Worm (Caenorhabditis elegans): ENCODE measurements around the gene F41G3.6.

Gene F41G3.6

ce11 chrII:6726814-6727213, 15.9 kb upstream of the F41G3.6 start:
- peak; percentile 11 for TF ChIP-seq ces-1 (GFP tag; optimal IDR thresholded peaks at IDR 0.05)
- peak; percentile 61 for TF ChIP-seq unc-62 (GFP tag; optimal IDR thresholded peaks at IDR 0.05)
- no peak for TF ChIP-seq elt-1 (tag; optimal IDR thresholded peaks at IDR 0.05; ENCODE audit: borderline replicate concordance, insufficient read depth)
- TF ChIP-seq ceh-43 (GFP tag; optimal IDR thresholded peaks at IDR 0.05): no peak
- no peak for TF ChIP-seq flh-1 (GFP tag; optimal IDR thresholded peaks at IDR 0.05)
- TF ChIP-seq lsy-2 (tag; optimal IDR thresholded peaks at IDR 0.05): no peak
- no peak for TF ChIP-seq elt-3 (tag; optimal IDR thresholded peaks at IDR 0.05)
- no peak for TF ChIP-seq lin-32 (GFP tag; optimal IDR thresholded peaks at IDR 0.05)
- TF ChIP-seq hlh-1 (tag; optimal IDR thresholded peaks at IDR 0.05): no peak
- no peak for TF ChIP-seq nhr-76 (tag; optimal IDR thresholded peaks at IDR 0.05)

- TF ChIP-seq mep-1 (tag; optimal IDR thresholded peaks at IDR 0.05) (peak; percentile 2), zip-8 (tag; optimal IDR thresholded peaks at IDR 0.05) (no peak), blmp-1 (tag; optimal IDR thresholded peaks at IDR 0.05) (no peak), nhr-237 (tag; optimal IDR thresholded peaks at IDR 0.05) (no peak), M03D4.4 (tag; optimal IDR thresholded peaks at IDR 0.05) (no peak), lsy-2 (tag; optimal IDR thresholded peaks at IDR 0.05) (no peak), sptf-1 (tag; optimal IDR thresholded peaks at IDR 0.05) (peak; percentile 22), ceh-43 (GFP tag; optimal IDR thresholded peaks at IDR 0.05) (no peak), unc-120 (tag; optimal IDR thresholded peaks at IDR 0.05; ENCODE audit: poor library complexity, severe bottlenecking) (peak; percentile 24), drap-1 (GFP tag; optimal IDR thresholded peaks at IDR 0.05) (no peak), nhr-2 (tag; optimal IDR thresholded peaks at IDR 0.05) (no peak), ces-1 (GFP tag; optimal IDR thresholded peaks at IDR 0.05) (peak; percentile 77), unc-62 (GFP tag; optimal IDR thresholded peaks at IDR 0.05) (peak; percentile 31), ceh-39 (tag; optimal IDR thresholded peaks at IDR 0.05) (no peak), mls-2 (tag; optimal IDR thresholded peaks at IDR 0.05) (no peak)
Measured at ce11 chrII:6729331-6729730, 13.4 kb upstream of the F41G3.6 start, which contains the start of gene T14B4.8. Gene T14B4.8, minus strand, starts transcription at chrII:6729390.

- TF ChIP-seq ceh-83 (GFP tag; optimal IDR thresholded peaks at IDR 0.05) (no peak), pha-4 (tag; optimal IDR thresholded peaks at IDR 0.05) (no peak), cnd-1 (tag; optimal IDR thresholded peaks at IDR 0.05) (no peak), mab-5 (tag; optimal IDR thresholded peaks at IDR 0.05) (no peak), snpc-4 (tag; optimal IDR thresholded peaks at IDR 0.05) (no peak), ceh-43 (GFP tag; optimal IDR thresholded peaks at IDR 0.05) (no peak), elt-1 (tag; optimal IDR thresholded peaks at IDR 0.05; ENCODE audit: borderline replicate concordance, insufficient read depth) (no peak), nhr-28 (tag; optimal IDR thresholded peaks at IDR 0.05) (no peak), tbx-8 (GFP tag; optimal IDR thresholded peaks at IDR 0.05) (no peak), nhr-12 (tag; optimal IDR thresholded peaks at IDR 0.05) (no peak), ham-2 (GFP tag; optimal IDR thresholded peaks at IDR 0.05) (no peak), mls-2 (tag; optimal IDR thresholded peaks at IDR 0.05) (no peak), M03D4.4 (tag; optimal IDR thresholded peaks at IDR 0.05) (no peak), unc-39 (tag; optimal IDR thresholded peaks at IDR 0.05) (no peak), elt-3 (tag; optimal IDR thresholded peaks at IDR 0.05) (no peak)
Measured at ce11 chrII:6733718-6734117, 9.0 kb upstream of the F41G3.6 start, which contains the start of gene T14B4.9. Gene T14B4.9, minus strand, starts transcription at chrII:6733818.

- no peak for TF ChIP-seq unc-39 (tag; optimal IDR thresholded peaks at IDR 0.05)
- peak; percentile 76 for TF ChIP-seq mep-1 (tag; optimal IDR thresholded peaks at IDR 0.05)
- TF ChIP-seq M03D4.4 (tag; optimal IDR thresholded peaks at IDR 0.05): no peak
- no peak for TF ChIP-seq flh-1 (GFP tag; optimal IDR thresholded peaks at IDR 0.05)
- TF ChIP-seq mls-2 (tag; optimal IDR thresholded peaks at IDR 0.05): no peak
- no peak for TF ChIP-seq bed-3 (GFP tag; optimal IDR thresholded peaks at IDR 0.05)
- TF ChIP-seq nhr-2 (tag; optimal IDR thresholded peaks at IDR 0.05): no peak
- no peak for TF ChIP-seq ceh-43 (GFP tag; optimal IDR thresholded peaks at IDR 0.05)
- no peak for TF ChIP-seq hlh-1 (tag; optimal IDR thresholded peaks at IDR 0.05)
- peak; percentile 36 for TF ChIP-seq sptf-1 (tag; optimal IDR thresholded peaks at IDR 0.05)
- no peak for TF ChIP-seq lin-32 (GFP tag; optimal IDR thresholded peaks at IDR 0.05)
- no peak for TF ChIP-seq zip-8 (tag; optimal IDR thresholded peaks at IDR 0.05)
- no peak for TF ChIP-seq nhr-237 (tag; optimal IDR thresholded peaks at IDR 0.05)
- peak; percentile 34 for TF ChIP-seq pha-4 (tag; optimal IDR thresholded peaks at IDR 0.05)
- no peak for TF ChIP-seq sem-2 (GFP tag; optimal IDR thresholded peaks at IDR 0.05)
- no peak for TF ChIP-seq snpc-4 (tag; optimal IDR thresholded peaks at IDR 0.05)
- TF ChIP-seq lin-13 (tag; optimal IDR thresholded peaks at IDR 0.05): no peak
- TF ChIP-seq lsy-2 (tag; optimal IDR thresholded peaks at IDR 0.05): peak; percentile 83
- TF ChIP-seq elt-1 (tag; optimal IDR thresholded peaks at IDR 0.05; ENCODE audit: borderline replicate concordance, insufficient read depth): no peak
- no peak for TF ChIP-seq ham-2 (GFP tag; optimal IDR thresholded peaks at IDR 0.05)
- no peak for TF ChIP-seq ceh-39 (tag; optimal IDR thresholded peaks at IDR 0.05)
- TF ChIP-seq elt-3 (tag; optimal IDR thresholded peaks at IDR 0.05): no peak
- TF ChIP-seq cnd-1 (tag; optimal IDR thresholded peaks at IDR 0.05): no peak
- TF ChIP-seq nhr-76 (tag; optimal IDR thresholded peaks at IDR 0.05): no peak
- TF ChIP-seq nhr-12 (tag; optimal IDR thresholded peaks at IDR 0.05): no peak
- TF ChIP-seq ces-1 (GFP tag; optimal IDR thresholded peaks at IDR 0.05): peak; percentile 50
- no peak for TF ChIP-seq mab-5 (tag; optimal IDR thresholded peaks at IDR 0.05)
- TF ChIP-seq drap-1 (GFP tag; optimal IDR thresholded peaks at IDR 0.05): no peak
Measured at ce11 chrII:6734674-6735073, 8.0 kb upstream of the F41G3.6 start, which contains the start of gene T14B4.3. Gene T14B4.3, plus strand, starts transcription at chrII:6734937.

All from whole organism, mixed stage, embryonic.